Fruit fly (Drosophila melanogaster): ENCODE measurements around the gene CG14540.
A peak's percentile ranks its signal among the peaks of the same experiment; 100 is the strongest.

CG14540 gene

DNA sequence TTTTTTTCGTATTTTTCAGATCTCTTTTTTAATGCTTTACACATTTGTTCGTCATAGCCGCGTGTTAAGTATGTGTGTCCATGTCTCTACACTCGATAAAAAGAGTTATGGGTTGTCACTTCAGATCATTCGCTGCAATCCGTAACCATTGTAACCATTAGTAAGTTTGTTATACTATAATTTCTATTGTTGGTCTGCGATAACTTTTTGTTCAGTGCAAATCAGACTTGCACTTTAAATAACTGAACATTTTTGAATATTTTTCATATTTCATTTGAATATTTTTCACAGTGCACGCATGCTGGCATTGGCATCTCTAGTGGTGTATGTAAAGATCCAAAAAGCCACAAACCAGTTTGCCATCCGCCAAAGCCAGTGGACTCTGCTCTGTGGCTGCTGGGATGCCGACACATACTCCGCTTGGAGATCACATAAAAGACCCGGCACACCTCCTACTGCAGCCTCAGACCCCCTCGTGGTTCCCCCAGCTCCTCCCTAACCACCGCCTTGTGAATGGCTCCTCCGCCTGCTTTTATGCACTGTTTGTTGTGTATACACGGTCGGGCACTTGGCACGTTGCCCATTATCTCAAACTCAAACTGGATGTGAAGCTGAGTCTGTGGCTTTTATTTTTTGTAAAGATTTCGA is 49.9 kb downstream of the CG14540 start (continued):
- peak; percentile 63 for TF ChIP-seq maf-S (GFP tag; optimal IDR thresholded peaks at IDR 0.05)
- TF ChIP-seq CG9437 (GFP tag; optimal IDR thresholded peaks at IDR 0.05), result peak; percentile 83
- peak; percentile 85 for TF ChIP-seq ap (GFP tag; IDR thresholded peaks at IDR 0.05)
- TF ChIP-seq CG8478 (optimal IDR thresholded peaks at IDR 0.05), result no peak
- TF ChIP-seq CG13775 (GFP tag; optimal IDR thresholded peaks at IDR 0.05), result peak; percentile 80
- peak; percentile 43 for TF ChIP-seq trh (GFP tag; optimal IDR thresholded peaks at IDR 0.05)
- TF ChIP-seq fd102C (GFP tag; optimal IDR thresholded peaks at IDR 0.05), result no peak
- peak; percentile 55 for TF ChIP-seq CG18011 (GFP tag; optimal IDR thresholded peaks at IDR 0.05)
- TF ChIP-seq Atf3 (GFP tag; optimal IDR thresholded peaks at IDR 0.05), result peak; percentile 84
- peak; percentile 89 for TF ChIP-seq CG18599 (GFP tag; optimal IDR thresholded peaks at IDR 0.05)
- TF ChIP-seq sim (GFP tag; IDR thresholded peaks at IDR 0.05), result peak; percentile 65; the same call in 1 of the 2 replicates
- peak; percentile 72 for TF ChIP-seq Lim3 (GFP tag; IDR thresholded peaks at IDR 0.05)
- TF ChIP-seq CG7372 (GFP tag; IDR thresholded peaks at IDR 0.05), result peak; percentile 82
- TF ChIP-seq zen2 (GFP tag; IDR thresholded peaks at IDR 0.05; ENCODE audit: partially characterized antibody), result no peak
- TF ChIP-seq Scr (GFP tag; IDR thresholded peaks at IDR 0.05; ENCODE audit: partially characterized antibody), result no peak
- no peak for TF ChIP-seq sna (GFP tag; IDR thresholded peaks at IDR 0.05; ENCODE audit: partially characterized antibody)
- peak; percentile 93 for TF ChIP-seq dmrt99B (tag; optimal IDR thresholded peaks at IDR 0.05)
- peak; percentile 36 for TF ChIP-seq Ravus (GFP tag; IDR thresholded peaks at IDR 0.05)
- no peak for TF ChIP-seq CG10543 (GFP tag; optimal IDR thresholded peaks at IDR 0.05)
- no peak for TF ChIP-seq CG15479 (GFP tag; optimal IDR thresholded peaks at IDR 0.05)
- peak; percentile 72 to 91 for TF ChIP-seq Hr51 (GFP tag; optimal IDR thresholded peaks at IDR 0.05)
- peak; percentile 74 for TF ChIP-seq dm (GFP tag; optimal IDR thresholded peaks at IDR 0.05)
- TF ChIP-seq HmgD (GFP tag; optimal IDR thresholded peaks at IDR 0.05), result no peak
- peak; percentile 86 for TF ChIP-seq Ssrp (tag; optimal IDR thresholded peaks at IDR 0.05)
- TF ChIP-seq tup (GFP tag; optimal IDR thresholded peaks at IDR 0.05), result peak; percentile 72
- peak; percentile 80 for TF ChIP-seq jing (GFP tag; optimal IDR thresholded peaks at IDR 0.05)
- TF ChIP-seq dan (GFP tag; IDR thresholded peaks at IDR 0.05), result no peak
- no peak for TF ChIP-seq fru (optimal IDR thresholded peaks at IDR 0.05)
- TF ChIP-seq CG10431 (GFP tag; optimal IDR thresholded peaks at IDR 0.05), result peak; percentile 69
- peak; percentile 91 for TF ChIP-seq CG2678 (tag; optimal IDR thresholded peaks at IDR 0.05)
- peak; percentile 62 for TF ChIP-seq kni (GFP tag; optimal IDR thresholded peaks at IDR 0.05)
- peak; percentile 88 for TF ChIP-seq tgo (GFP tag; IDR thresholded peaks at IDR 0.05)
- TF ChIP-seq odd (GFP tag; optimal IDR thresholded peaks at IDR 0.05), result peak; percentile 81
- TF ChIP-seq p53 (GFP tag; optimal IDR thresholded peaks at IDR 0.05), result peak; percentile 68
- peak; percentile 69 for TF ChIP-seq CG5180 (GFP tag; optimal IDR thresholded peaks at IDR 0.05)
- no peak for TF ChIP-seq CG42726 (GFP tag; IDR thresholded peaks at IDR 0.05; ENCODE audit: partially characterized antibody)
- TF ChIP-seq CG15514 (GFP tag; optimal IDR thresholded peaks at IDR 0.05), result peak; percentile 46
- peak; percentile 93 for TF ChIP-seq CG7839 (tag; optimal IDR thresholded peaks at IDR 0.05)
- peak; percentile 91 for TF ChIP-seq row (GFP tag; IDR thresholded peaks at IDR 0.05)
- TF ChIP-seq NFAT (GFP tag; IDR thresholded peaks at IDR 0.05), result peak; percentile 46; the same call in 1 of the 2 replicates
- TF ChIP-seq CG34224 (GFP tag; IDR thresholded peaks at IDR 0.05; ENCODE audit: partially characterized antibody), result no peak
- peak; percentile 75 for TF ChIP-seq CG17802 (tag; optimal IDR thresholded peaks at IDR 0.05)
- TF ChIP-seq CG14014 (GFP tag; IDR thresholded peaks at IDR 0.05), result peak; percentile 80
- peak; percentile 75 for TF ChIP-seq Usf (GFP tag; optimal IDR thresholded peaks at IDR 0.05)
- peak; percentile 69 for TF ChIP-seq zfh2 (GFP tag; optimal IDR thresholded peaks at IDR 0.05)
- TF ChIP-seq CG17328 (GFP tag; IDR thresholded peaks at IDR 0.05), result peak; percentile 85
- peak; percentile 80 for TF ChIP-seq NK7.1 (GFP tag; optimal IDR thresholded peaks at IDR 0.05)
- peak; percentile 38; the same call in 1 of the 2 replicates for TF ChIP-seq cas (GFP tag; IDR thresholded peaks at IDR 0.05)
- peak; percentile 86 for TF ChIP-seq CG1602 (GFP tag; optimal IDR thresholded peaks at IDR 0.05)
